Fruit fly (Drosophila melanogaster) whole organism, prepupa: ENCODE results near the gene BthD.

Experiments used
- Blimp-1 ChIP-seq: fragments of 200-800 bp; sonication (Bioruptor generic); optimal IDR thresholded peaks from 3 replicates; lab custom pipeline; 2017; ENCODE audit warnings: missing biosample characterization, missing genetic modification characterization, mild to moderate bottlenecking, moderate library complexity, missing genetic modification reagents
- CG10631 ChIP-seq: fragments of 200-800 bp; sonication (Bioruptor generic); optimal IDR thresholded peaks from 2 replicates; lab custom pipeline; 2016; ENCODE audit warnings: missing biosample characterization, missing genetic modification characterization
- CG11762 ChIP-seq: fragments of 200-800 bp; sonication (Bioruptor generic); optimal IDR thresholded peaks from 3 replicates; lab custom pipeline; 2016; ENCODE audit warnings: missing biosample characterization, missing genetic modification characterization; ENCODE audit not compliant: insufficient read depth
- CG15336 ChIP-seq: fragments of 200-800 bp; sonication (Bioruptor generic); IDR thresholded peaks from 2 replicates; pipeline ENCODE4 v1.3.6; 2022; ENCODE audit warnings: missing biosample characterization, missing genetic modification characterization
- CG16779 ChIP-seq: fragments of 200-800 bp; sonication (Bioruptor generic); optimal IDR thresholded peaks from 3 replicates; lab custom pipeline; 2017; ENCODE audit warnings: missing biosample characterization, mild to moderate bottlenecking, missing genetic modification characterization
- CG3032 ChIP-seq: fragments of 200-800 bp; optimal IDR thresholded peaks from 2 replicates; lab custom pipeline; 2019; ENCODE audit warnings: missing biosample characterization, mild to moderate bottlenecking, missing genetic modification characterization, moderate library complexity
- CG32006 ChIP-seq: fragments of 200-800 bp; sonication (Bioruptor generic); optimal IDR thresholded peaks from 3 replicates; lab custom pipeline; 2017; ENCODE audit warnings: missing biosample characterization, mild to moderate bottlenecking, missing genetic modification characterization
- CG3919 ChIP-seq: fragments of 200-800 bp; sonication (Bioruptor generic); optimal IDR thresholded peaks from 3 replicates; lab custom pipeline; 2016; ENCODE audit warnings: missing biosample characterization, missing genetic modification characterization
- CG4318 ChIP-seq: fragments of 200-800 bp; sonication (Bioruptor generic); optimal IDR thresholded peaks from 3 replicates; lab custom pipeline; 2017; ENCODE audit warnings: missing biosample characterization, mild to moderate bottlenecking, missing genetic modification characterization
- CG6163 ChIP-seq: fragments of 200-800 bp; sonication (Bioruptor generic); IDR thresholded peaks from 3 replicates; pipeline ENCODE4 v1.3.6; 2022; ENCODE audit warnings: missing biosample characterization, missing genetic modification characterization
- CG6808 ChIP-seq: fragments of 200-800 bp; sonication (Bioruptor generic); optimal IDR thresholded peaks from 3 replicates; lab custom pipeline; 2017; ENCODE audit warnings: missing biosample characterization, missing genetic modification characterization, mild to moderate bottlenecking, moderate library complexity, missing genetic modification reagents
- CG6854 ChIP-seq: fragments of 200-800 bp; sonication (Bioruptor generic); optimal IDR thresholded peaks from 2 replicates; lab custom pipeline; 2017; ENCODE audit warnings: missing biosample characterization, mild to moderate bottlenecking, missing genetic modification characterization
- CG8119 ChIP-seq: fragments of 200-800 bp; sonication (Bioruptor generic); IDR thresholded peaks from 3 replicates; pipeline ENCODE4 v1.3.6; 2022; ENCODE audit warnings: missing biosample characterization, missing genetic modification characterization
- CG8632 ChIP-seq: fragments of 200-800 bp; sonication (Bioruptor generic); optimal IDR thresholded peaks from 3 replicates; lab custom pipeline; 2016; ENCODE audit warnings: missing biosample characterization, missing genetic modification characterization
- CG9139 ChIP-seq: fragments of 200-800 bp; sonication (Bioruptor generic); optimal IDR thresholded peaks from 3 replicates; lab custom pipeline; 2017; ENCODE audit warnings: missing biosample characterization, mild to moderate bottlenecking, missing genetic modification characterization
- Eip78C ChIP-seq: fragments of 200-800 bp; sonication (Bioruptor generic); peaks from one replicate; lab custom pipeline; 2016; ENCODE audit warnings: missing biosample characterization, missing genetic modification characterization
- Eip93F ChIP-seq: fragments of 200-800 bp; sonication (Bioruptor generic); optimal IDR thresholded peaks from 2 replicates; lab custom pipeline; 2016; ENCODE audit warnings: missing biosample characterization, mild to moderate bottlenecking, missing genetic modification characterization
- Hr39 ChIP-seq: fragments of 200-800 bp; sonication (Bioruptor generic); optimal IDR thresholded peaks from 2 replicates; lab custom pipeline; 2016; ENCODE audit warnings: missing biosample characterization, missing genetic modification characterization
- Met ChIP-seq: fragments of 200-800 bp; sonication (Bioruptor generic); optimal IDR thresholded peaks from 3 replicates; lab custom pipeline; 2016; ENCODE audit warnings: missing biosample characterization, missing genetic modification characterization
- Smox ChIP-seq: fragments of 200-800 bp; sonication (Bioruptor generic); optimal IDR thresholded peaks from 3 replicates; lab custom pipeline; 2016; ENCODE audit warnings: missing biosample characterization, missing genetic modification characterization
- Sox102F ChIP-seq: fragments of 200-800 bp; sonication (Bioruptor generic); optimal IDR thresholded peaks from 2 replicates; lab custom pipeline; 2016; ENCODE audit warnings: missing biosample characterization, mild to moderate bottlenecking, missing genetic modification characterization
- Sox14 ChIP-seq: fragments of 200-800 bp; sonication (Bioruptor generic); optimal IDR thresholded peaks from 3 replicates; lab custom pipeline; 2016; ENCODE audit warnings: missing biosample characterization, missing genetic modification characterization
- achi ChIP-seq: fragments of 200-800 bp; sonication (Bioruptor generic); optimal IDR thresholded peaks from 3 replicates; lab custom pipeline; 2016; ENCODE audit warnings: missing biosample characterization, missing genetic modification characterization
- cyc ChIP-seq: fragments of 200-800 bp; sonication (Bioruptor generic); optimal IDR thresholded peaks from 3 replicates; lab custom pipeline; 2016; ENCODE audit warnings: missing biosample characterization, missing genetic modification characterization
- dsx ChIP-seq: fragments of 200-800 bp; optimal IDR thresholded peaks from 3 replicates; lab custom pipeline; 2019; ENCODE audit warnings: missing biosample characterization, mild to moderate bottlenecking, missing genetic modification characterization, moderate library complexity; ENCODE audit not compliant: poor library complexity, severe bottlenecking
- eg ChIP-seq: fragments of 200-800 bp; sonication (Bioruptor generic); IDR thresholded peaks from 3 replicates; pipeline ENCODE4 v1.3.6; 2022; ENCODE audit warnings: missing biosample characterization, missing genetic modification characterization
- esn ChIP-seq: fragments of 200-800 bp; sonication (Bioruptor generic); optimal IDR thresholded peaks from 2 replicates; lab custom pipeline; 2016; ENCODE audit warnings: missing biosample characterization, mild to moderate bottlenecking, missing genetic modification characterization, moderate library complexity
- fd59A ChIP-seq: fragments of 200-800 bp; sonication (Bioruptor generic); optimal IDR thresholded peaks from 2 replicates; lab custom pipeline; 2017; ENCODE audit warnings: missing biosample characterization, mild to moderate bottlenecking, missing genetic modification characterization, missing genetic modification reagents
- fkh ChIP-seq: fragments of 200-800 bp; sonication (Bioruptor generic); optimal IDR thresholded peaks from 3 replicates; lab custom pipeline; 2017; ENCODE audit warnings: missing biosample characterization, mild to moderate bottlenecking, missing genetic modification characterization, moderate library complexity
- lz ChIP-seq: fragments of 200-800 bp; sonication (Bioruptor generic); optimal IDR thresholded peaks from 3 replicates; lab custom pipeline; 2016; ENCODE audit warnings: missing biosample characterization, missing genetic modification characterization
- spab ChIP-seq: fragments of 200-800 bp; sonication (Bioruptor generic); optimal IDR thresholded peaks from 2 replicates; lab custom pipeline; 2017; ENCODE audit warnings: missing biosample characterization, mild to moderate bottlenecking, missing genetic modification characterization, missing genetic modification reagents
- ss ChIP-seq, 2 experiments: fragments of 200-800 bp; sonication (Bioruptor generic); optimal IDR thresholded peaks; 2 replicates in 1 of 2; 3 replicates in 1 of 2; lab custom pipeline; 2017 to 2018; ENCODE audit warnings: mild to moderate bottlenecking in 2 of 2, missing biosample characterization in 2 of 2, missing genetic modification characterization in 2 of 2, moderate library complexity in 1 of 2
- svp ChIP-seq: fragments of 200-800 bp; sonication (Bioruptor generic); peaks from one replicate; lab custom pipeline; 2016; ENCODE audit warnings: missing biosample characterization, missing genetic modification characterization
- vri ChIP-seq: fragments of 200-800 bp; sonication (Bioruptor generic); optimal IDR thresholded peaks from 3 replicates; lab custom pipeline; 2016; ENCODE audit warnings: missing biosample characterization, mild to moderate bottlenecking, missing genetic modification characterization

BthD gene

dm6 chrX:13624334-13625079, 12.6 kb downstream of the BthD start, which contains the start of the genes CG2691 and NFAT (continued):
- no peak for TF ChIP-seq svp (GFP tag; lab: Kevin White, UChicago)
- no peak for TF ChIP-seq Met (GFP tag; lab: Kevin White, UChicago)
- no peak for TF ChIP-seq achi (GFP tag; lab: Kevin White, UChicago)
- TF ChIP-seq CG9139 (GFP tag; lab: Kevin White, UChicago) = peak; percentile 50
- TF ChIP-seq Sox14 (GFP tag; lab: Kevin White, UChicago) = peak; percentile 59
- no peak for TF ChIP-seq CG4318
- no peak for TF ChIP-seq Sox102F
- no peak for TF ChIP-seq Smox
- peak; percentile 39 for TF ChIP-seq esn (GFP tag; lab: Kevin White, UChicago)
- TF ChIP-seq fd59A (GFP tag; lab: Kevin White, UChicago) = no peak
- 0 out of 3 replicates have a peak, but pooled peaks have one; percentile 21 for TF ChIP-seq CG6163 (GFP tag; lab: Robert Waterston, UW)
- no peak for TF ChIP-seq CG16779 (tag; lab: Kevin White, UChicago)
- TF ChIP-seq dsx (GFP tag; lab: Kevin White, UChicago) = no peak
- no peak for TF ChIP-seq Hr39 (GFP tag; lab: Kevin White, UChicago)
- TF ChIP-seq CG3919 (GFP tag; lab: Kevin White, UChicago) = peak; percentile 10
- TF ChIP-seq, all 60 proteins: peak for 17

- TF ChIP-seq cyc (GFP tag; lab: Kevin White, UChicago) (no peak), CG8632 (GFP tag; lab: Kevin White, UChicago) (no peak), Eip93F (GFP tag; lab: Kevin White, UChicago) (no peak), Blimp-1 (GFP tag; lab: Kevin White, UChicago) (no peak), CG6854 (no peak), CG3032 (no peak), eg (GFP tag; lab: Robert Waterston, UW) (peak; percentile 46; the same call in 1 of the 3 replicates), ss (GFP tag; optimal IDR thresholded peaks at IDR 0.05; lab: Kevin White, UChicago) (peak in 1 of 2 experiments; percentile 24), CG6808 (GFP tag; lab: Kevin White, UChicago) (no peak), CG15336 (GFP tag; lab: Robert Waterston, UW) (peak; percentile 28; the same call in 1 of the 2 replicates), lz (GFP tag; lab: Kevin White, UChicago) (no peak), Met (GFP tag; lab: Kevin White, UChicago) (no peak), Eip78C (peak; percentile 37), dsx (GFP tag; lab: Kevin White, UChicago) (peak; percentile 53), Hr39 (GFP tag; lab: Kevin White, UChicago) (no peak), CG6163 (GFP tag; lab: Robert Waterston, UW) (no peak), Sox102F (no peak), vri (GFP tag; lab: Kevin White, UChicago) (no peak), CG8119 (no peak), CG32006 (GFP tag; lab: Kevin White, UChicago) (no peak), spab (GFP tag; lab: Kevin White, UChicago) (peak; percentile 20)
These were observed 13.3 kb downstream of the BthD start for dm6 chrX:13625080-13625723.

DNA sequence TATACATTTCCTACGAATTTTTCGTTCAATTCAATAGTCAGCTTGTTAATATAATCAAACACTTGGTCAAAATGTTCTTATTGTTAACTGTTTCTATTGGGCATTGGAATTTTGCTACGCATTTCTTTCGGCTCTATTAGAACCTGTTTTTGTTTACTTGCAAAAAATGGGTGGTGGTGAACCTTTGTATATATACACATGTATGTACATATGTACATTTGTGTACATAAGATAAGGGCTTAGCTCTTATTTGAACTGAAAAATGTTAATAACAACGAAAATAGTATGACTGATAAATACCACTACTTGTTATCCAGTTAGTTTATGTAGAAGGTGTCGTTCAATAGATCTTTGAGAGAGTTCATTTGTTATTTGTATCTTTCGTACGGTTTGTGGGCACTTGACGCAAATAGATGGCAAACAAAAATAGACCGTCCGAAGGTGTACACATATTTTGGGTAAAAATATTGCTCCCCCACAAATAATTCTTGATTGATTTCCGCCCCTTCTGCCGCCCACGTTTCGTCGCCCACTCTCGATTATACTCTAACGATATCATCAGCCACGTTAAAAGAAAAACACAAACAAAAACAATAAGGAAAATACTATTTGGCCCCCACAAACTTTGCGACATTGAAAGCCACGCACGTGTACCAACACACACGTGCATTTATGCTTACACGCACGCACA, 14.1 kb downstream of the BthD start:
- no peak for TF ChIP-seq CG11762 (GFP tag; lab: Kevin White, UChicago)
- TF ChIP-seq CG10631 = no peak
- peak; percentile 58 for TF ChIP-seq fkh (GFP tag; lab: Kevin White, UChicago)
